Fruit fly (Drosophila melanogaster) whole organism, embryonic: ENCODE data around the gene CG5188.

Experiments used
- B-H1 ChIP-seq: fragments of 200-800 bp; sonication (Bioruptor generic); IDR thresholded peaks from 3 replicates; pipeline ENCODE4 v1.3.6; 2022; ENCODE audit warnings: missing biosample characterization, missing genetic modification characterization
- CG10147 ChIP-seq: fragments of 200-800 bp; sonication (Bioruptor generic); optimal IDR thresholded peaks from 2 replicates; lab custom pipeline; 2019; ENCODE audit warnings: missing biosample characterization, mild to moderate bottlenecking, missing genetic modification characterization, moderate library complexity
- CG12104 ChIP-seq: fragments of 200-800 bp; sonication (Bioruptor generic); optimal IDR thresholded peaks from 3 replicates; lab custom pipeline; 2016; ENCODE audit warnings: missing biosample characterization, missing genetic modification characterization
- CG12236 ChIP-seq: fragments of 200-800 bp; sonication (Bioruptor generic); optimal IDR thresholded peaks from 2 replicates; lab custom pipeline; 2016; ENCODE audit warnings: missing biosample characterization, missing genetic modification characterization
- CG14667 ChIP-seq: fragments of 200-800 bp; sonication (Bioruptor generic); IDR thresholded peaks from 2 replicates; pipeline ENCODE4 v1.3.6; 2022; ENCODE audit warnings: missing biosample characterization, missing genetic modification characterization
- CG15073 ChIP-seq: fragments of 200-800 bp; sonication (Bioruptor generic); optimal IDR thresholded peaks from 2 replicates; lab custom pipeline; 2016; ENCODE audit warnings: missing biosample characterization, missing genetic modification characterization
- CG15601 ChIP-seq: fragments of 200-800 bp; sonication (Bioruptor generic); optimal IDR thresholded peaks from 3 replicates; lab custom pipeline; 2019; ENCODE audit warnings: missing biosample characterization, mild to moderate bottlenecking, missing genetic modification characterization, moderate library complexity
- CG16779 ChIP-seq: fragments of 200-800 bp; sonication (Bioruptor generic); IDR thresholded peaks from 2 replicates; pipeline ENCODE4 v1.3.6; 2022; ENCODE audit warnings: missing biosample characterization, missing genetic modification characterization
- CG18599 ChIP-seq: fragments of 200-800 bp; sonication (Bioruptor generic); optimal IDR thresholded peaks from 3 replicates; lab custom pipeline; 2017; ENCODE audit warnings: missing biosample characterization, missing genetic modification characterization, mild to moderate bottlenecking, moderate library complexity, missing genetic modification reagents
- CG18764 ChIP-seq: fragments of 200-800 bp; sonication (Bioruptor generic); optimal IDR thresholded peaks from 3 replicates; lab custom pipeline; 2016; ENCODE audit warnings: missing biosample characterization, missing genetic modification characterization
- CG30403 ChIP-seq: fragments of 200-800 bp; sonication (Bioruptor generic); optimal IDR thresholded peaks from 3 replicates; lab custom pipeline; 2016; ENCODE audit warnings: missing biosample characterization, missing genetic modification characterization
- CG33213 ChIP-seq: fragments of 200-800 bp; sonication (Bioruptor generic); optimal IDR thresholded peaks from 3 replicates; lab custom pipeline; 2016; ENCODE audit warnings: missing biosample characterization, missing genetic modification characterization
- CG33557 ChIP-seq: fragments of 200-800 bp; sonication (Bioruptor generic); optimal IDR thresholded peaks from 2 replicates; lab custom pipeline; 2019; ENCODE audit warnings: missing biosample characterization, mild to moderate bottlenecking, missing genetic modification characterization, moderate library complexity
- CG4617 ChIP-seq: fragments of 200-800 bp; sonication (Bioruptor generic); optimal IDR thresholded peaks from 3 replicates; lab custom pipeline; 2016; ENCODE audit warnings: missing biosample characterization, missing genetic modification characterization, borderline replicate concordance
- CG4707 ChIP-seq: fragments of 200-800 bp; sonication (Bioruptor generic); optimal IDR thresholded peaks from 2 replicates; lab custom pipeline; 2018; ENCODE audit warnings: missing biosample characterization, mild to moderate bottlenecking, missing genetic modification characterization, moderate library complexity
- CG4730 ChIP-seq: fragments of 200-800 bp; sonication (Bioruptor generic); IDR thresholded peaks from 2 replicates; pipeline ENCODE4 v1.3.6; 2022; ENCODE audit warnings: missing biosample characterization, missing genetic modification characterization
- CG4854 ChIP-seq: fragments of 200-800 bp; sonication (Bioruptor generic); optimal IDR thresholded peaks from 2 replicates; lab custom pipeline; 2016; ENCODE audit warnings: missing biosample characterization, missing genetic modification characterization, inconsistent platforms
- CG5180 ChIP-seq: fragments of 200-800 bp; sonication (Bioruptor generic); optimal IDR thresholded peaks from 3 replicates; lab custom pipeline; 2017; ENCODE audit warnings: missing biosample characterization, missing genetic modification characterization, mild to moderate bottlenecking, moderate library complexity, missing genetic modification reagents
- CG7839 ChIP-seq: fragments of 200-800 bp; sonication (Bioruptor generic); optimal IDR thresholded peaks from 3 replicates; lab custom pipeline; 2018; ENCODE audit warnings: missing biosample characterization, mild to moderate bottlenecking, missing genetic modification characterization, moderate library complexity
- CG8478 ChIP-seq: fragments of >200 bp; optimal IDR thresholded peaks from 2 replicates; lab custom pipeline; 2018
- CHES-1-like ChIP-seq: fragments of 200-800 bp; sonication (Bioruptor generic); optimal IDR thresholded peaks from 2 replicates; lab custom pipeline; 2016; ENCODE audit warnings: missing biosample characterization, missing genetic modification characterization
- D19A ChIP-seq: fragments of 200-800 bp; optimal IDR thresholded peaks from 3 replicates; lab custom pipeline; 2019; ENCODE audit warnings: missing biosample characterization, mild to moderate bottlenecking, missing genetic modification characterization, moderate library complexity
- HLH54F ChIP-seq: fragments of 200-800 bp; sonication (Bioruptor generic); optimal IDR thresholded peaks from 3 replicates; lab custom pipeline; 2016; ENCODE audit warnings: missing biosample characterization, missing genetic modification characterization
- Hr39 ChIP-seq: fragments of >200 bp; optimal IDR thresholded peaks from 2 replicates; lab custom pipeline; 2017
- Hr78 ChIP-seq, 2 experiments: fragments of 200-800 bp in 1 of 2; fragments of >200 bp in 1 of 2; sonication (Bioruptor generic) in 1 of 2; optimal IDR thresholded peaks; 2 replicates each; lab custom pipeline; 2017 to 2019; ENCODE audit warnings: missing biosample characterization in 2 of 2, missing genetic modification characterization in 2 of 2, mild to moderate bottlenecking in 1 of 2, moderate library complexity in 1 of 2
- Jarid2 ChIP-seq: fragments of 200-800 bp; sonication (Bioruptor generic); optimal IDR thresholded peaks from 3 replicates; lab custom pipeline; 2017; ENCODE audit warnings: mild to moderate bottlenecking, missing biosample characterization, missing genetic modification reagents, missing genetic modification characterization
- Kr ChIP-seq: fragments of 200-800 bp; sonication (Bioruptor generic); optimal IDR thresholded peaks from 2 replicates; lab custom pipeline; 2017; ENCODE audit warnings: missing biosample characterization, mild to moderate bottlenecking, missing genetic modification characterization
- Lim3 ChIP-seq: fragments of 200-800 bp; sonication (Bioruptor generic); IDR thresholded peaks from 2 replicates; pipeline ENCODE4 v1.3.6; 2022; ENCODE audit warnings: missing biosample characterization, missing genetic modification characterization
- MBD-R2 ChIP-seq: fragments of 200-800 bp; sonication (Bioruptor generic); IDR thresholded peaks from 2 replicates; pipeline ENCODE4 v1.3.6; 2022; ENCODE audit warnings: missing biosample characterization, missing genetic modification characterization
- Med ChIP-seq: fragments of 200-800 bp; sonication (Bioruptor generic); peaks from one replicate; lab custom pipeline; 2016; ENCODE audit warnings: missing biosample characterization, missing genetic modification characterization, mild to moderate bottlenecking, inconsistent platforms, moderate library complexity
- Nf-YA ChIP-seq: fragments of 200-800 bp; sonication (Bioruptor generic); IDR thresholded peaks from 2 replicates; pipeline ENCODE4 v1.3.6; 2022; ENCODE audit warnings: missing biosample characterization, missing genetic modification characterization
- Nf-YB ChIP-seq: fragments of 200-800 bp; sonication (Bioruptor generic); optimal IDR thresholded peaks from 3 replicates; lab custom pipeline; 2019; ENCODE audit warnings: missing biosample characterization, mild to moderate bottlenecking, missing genetic modification characterization, moderate library complexity
- Ptx1 ChIP-seq: fragments of 200-800 bp; sonication (Bioruptor generic); IDR thresholded peaks from 2 replicates; pipeline ENCODE4 v1.3.6; 2022; ENCODE audit warnings: missing biosample characterization, missing genetic modification characterization
- Sox100B ChIP-seq: fragments of 200-800 bp; sonication (Bioruptor generic); optimal IDR thresholded peaks from 3 replicates; lab custom pipeline; 2018; ENCODE audit warnings: missing biosample characterization, mild to moderate bottlenecking, missing genetic modification characterization
- Stat92E ChIP-seq, 3 experiments: fragments of >200 bp in 2 of 3; fragments of 200-800 bp in 1 of 3; sonication (Bioruptor generic) in 1 of 3; optimal IDR thresholded peaks; 2 replicates each; lab custom pipeline; 2017 to 2019; ENCODE audit warnings: missing biosample characterization in 3 of 3, missing genetic modification characterization in 3 of 3, mild to moderate bottlenecking in 1 of 3, moderate library complexity in 1 of 3
- Trl ChIP-seq, 3 experiments: fragments of >200 bp in 2 of 3; fragments of 200-800 bp in 1 of 3; sonication (Bioruptor generic) in 1 of 3; optimal IDR thresholded peaks; 2 replicates in 1 of 3; 3 replicates in 2 of 3; lab custom pipeline; 2016 to 2017; ENCODE audit warnings: missing biosample characterization in 1 of 3, missing genetic modification characterization in 1 of 3
- chinmo ChIP-seq: fragments of 200-800 bp; sonication (Bioruptor generic); IDR thresholded peaks from 4 replicates; pipeline ENCODE4 v1.3.6; 2022; ENCODE audit warnings: missing biosample characterization, missing genetic modification characterization; ENCODE audit not compliant: partially characterized antibody
- gcm2 ChIP-seq: fragments of 200-800 bp; sonication (Bioruptor generic); optimal IDR thresholded peaks from 2 replicates; lab custom pipeline; 2016; ENCODE audit warnings: missing biosample characterization, missing genetic modification characterization
- insv ChIP-seq, 2 experiments: fragments of 200-800 bp; sonication (Bioruptor generic); optimal IDR thresholded peaks; 3 replicates each; lab custom pipeline; 2016 to 2018; ENCODE audit warnings: missing biosample characterization in 2 of 2, missing genetic modification characterization in 2 of 2
- jumu ChIP-seq: fragments of 200-800 bp; sonication (Bioruptor generic); optimal IDR thresholded peaks from 3 replicates; lab custom pipeline; 2016; ENCODE audit warnings: missing biosample characterization, missing genetic modification characterization
- nerfin-1 ChIP-seq: fragments of 200-800 bp; sonication (Bioruptor generic); optimal IDR thresholded peaks from 3 replicates; lab custom pipeline; 2019; ENCODE audit warnings: missing biosample characterization, mild to moderate bottlenecking, missing genetic modification characterization, moderate library complexity
- pros ChIP-seq: fragments of 200-800 bp; sonication (Bioruptor generic); optimal IDR thresholded peaks from 3 replicates; lab custom pipeline; 2019; ENCODE audit warnings: missing biosample characterization, mild to moderate bottlenecking, missing genetic modification characterization, moderate library complexity
- rib ChIP-seq: fragments of 200-800 bp; sonication (Bioruptor generic); IDR thresholded peaks from 2 replicates; pipeline ENCODE4 v1.3.6; 2022; ENCODE audit warnings: missing biosample characterization, missing genetic modification characterization
- sd ChIP-seq: fragments of 200-800 bp; sonication (Bioruptor generic); optimal IDR thresholded peaks from 3 replicates; lab custom pipeline; 2018; ENCODE audit warnings: missing biosample characterization, mild to moderate bottlenecking, missing genetic modification characterization, moderate library complexity
- seq ChIP-seq: fragments of 200-800 bp; sonication (Bioruptor generic); IDR thresholded peaks from 2 replicates; pipeline ENCODE4 v1.3.6; 2022; ENCODE audit warnings: missing biosample characterization, missing genetic modification characterization
- sr ChIP-seq: fragments of 200-800 bp; sonication (Bioruptor generic); IDR thresholded peaks from 3 replicates; pipeline ENCODE4 v1.3.6; 2022; ENCODE audit warnings: missing biosample characterization, missing genetic modification characterization
- unc-4 ChIP-seq: fragments of 200-800 bp; sonication (Bioruptor generic); IDR thresholded peaks from 2 replicates; pipeline ENCODE4 v1.3.6; 2022; ENCODE audit warnings: missing biosample characterization, missing genetic modification characterization; ENCODE audit not compliant: partially characterized antibody
- vfl ChIP-seq: fragments of 200-800 bp; sonication (Bioruptor generic); optimal IDR thresholded peaks from 2 replicates; lab custom pipeline; 2016; ENCODE audit warnings: missing biosample characterization, missing genetic modification characterization

Gene CG5188

DNA sequence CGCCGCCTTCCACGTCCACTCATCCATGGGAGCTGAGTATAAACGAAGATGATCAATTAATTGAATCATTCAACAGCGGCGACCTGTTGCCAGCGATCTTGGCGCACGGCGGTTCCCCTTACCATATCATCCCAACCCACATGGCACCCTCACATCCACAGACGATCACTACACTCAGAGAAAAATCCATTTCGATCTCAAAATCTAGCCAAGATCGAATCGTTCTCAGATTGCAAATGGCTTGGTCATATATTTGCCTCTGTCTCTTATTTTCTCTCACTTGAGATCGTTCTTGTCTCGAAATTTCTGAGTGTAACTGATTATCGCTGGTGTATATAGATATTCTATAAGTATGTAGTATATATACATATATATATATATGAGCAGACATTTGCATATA, 39.8 kb downstream of the CG5188 start (continued):
- TF ChIP-seq CG4854 (GFP tag; lab: Kevin White, UChicago) (no peak), Nf-YB (no peak), CG30403 (peak; percentile 59), B-H1 (GFP tag; lab: Robert Waterston, UW) (peak; percentile 35; the same call in 2 of the 3 replicates), Sox100B (GFP tag; lab: Kevin White, UChicago) (peak; percentile 23), seq (GFP tag; lab: Robert Waterston, UW) (no peak), sd (tag; lab: Kevin White, UChicago) (no peak), CG33557 (GFP tag; lab: Kevin White, UChicago) (no peak), CG18599 (peak; percentile 47), chinmo (GFP tag; lab: Robert Waterston, UW) (no peak), Kr (GFP tag; lab: Kevin White, UChicago) (no peak), CG15073 (GFP tag; lab: Kevin White, UChicago) (no peak), jumu (no peak), nerfin-1 (tag; lab: Kevin White, UChicago) (no peak), CG4617 (GFP tag; lab: Kevin White, UChicago) (no peak), CG5180 (peak; percentile 28), pros (no peak), Stat92E (GFP tag; optimal IDR thresholded peaks at IDR 0.05; lab: Kevin White, UChicago) (no peak), CG33213 (GFP tag; lab: Kevin White, UChicago) (no peak), CG12236 (GFP tag; lab: Kevin White, UChicago) (no peak), MBD-R2 (GFP tag; lab: Robert Waterston, UW) (no peak), insv (GFP tag; optimal IDR thresholded peaks at IDR 0.05; lab: Kevin White, UChicago) (no peak), CG10147 (GFP tag; lab: Kevin White, UChicago) (peak; percentile 41), CG4730 (GFP tag; lab: Robert Waterston, UW) (peak; percentile 38; the same call in 1 of the 2 replicates), gcm2 (GFP tag; lab: Kevin White, UChicago) (no peak), Ptx1 (GFP tag; lab: Robert Waterston, UW) (peak; percentile 76), HLH54F (peak; percentile 24), unc-4 (GFP tag; lab: Robert Waterston, UW) (no peak), CG18764 (GFP tag; lab: Kevin White, UChicago) (no peak), Trl (optimal IDR thresholded peaks at IDR 0.05; lab: Kevin White, UChicago) (no peak), Trl (GFP tag; optimal IDR thresholded peaks at IDR 0.05; lab: Kevin White, UChicago) (peak; percentile 38), CG8478 (lab: Kevin White, UChicago) (no peak), CG12104 (GFP tag; lab: Kevin White, UChicago) (no peak), sr (GFP tag; lab: Robert Waterston, UW) (peak; percentile 83), CG16779 (no peak), Jarid2 (GFP tag; lab: Kevin White, UChicago) (no peak), CHES-1-like (GFP tag; lab: Kevin White, UChicago) (no peak), Med (GFP tag; lab: Kevin White, UChicago) (peak; percentile 88), D19A (tag; lab: Kevin White, UChicago) (peak; percentile 47), CG15601 (tag; lab: Kevin White, UChicago) (peak; percentile 35), Lim3 (GFP tag; lab: Robert Waterston, UW) (no peak), Nf-YA (0 out of 2 replicates have a peak, but pooled peaks have one; percentile 9), CG7839 (peak; percentile 68), Hr39 (lab: Kevin White, UChicago) (no peak), CG14667 (GFP tag; lab: Robert Waterston, UW) (no peak; the same call in 1 of the 2 replicates), CG4707 (GFP tag; lab: Kevin White, UChicago) (no peak), vfl (GFP tag; lab: Kevin White, UChicago) (no peak), rib (GFP tag; lab: Robert Waterston, UW) (no peak), Hr78 (GFP tag; optimal IDR thresholded peaks at IDR 0.05; lab: Kevin White, UChicago) (peak in 1 of 2 experiments; percentile 4)
